Worm (Caenorhabditis elegans) whole organism, L3 larva: ENCODE data around the gene pqn-41.

ENCODE experiments used
- aly-2 ChIP-seq: fragments of 150-350 bp; optimal IDR thresholded peaks from 2 replicates; lab custom pipeline; 2014; ENCODE audit warnings: missing biosample characterization, missing genetic modification characterization
- ceh-28 ChIP-seq: fragments of 150-350 bp; optimal IDR thresholded peaks from 2 replicates; lab custom pipeline; 2014; ENCODE audit warnings: missing biosample characterization, missing genetic modification reagents, missing genetic modification characterization
- ceh-82 ChIP-seq: fragments of 150-350 bp; optimal IDR thresholded peaks from 2 replicates; lab custom pipeline; 2014; ENCODE audit warnings: missing biosample characterization, missing genetic modification characterization
- egl-27 ChIP-seq: sonication (generic microtip); optimal IDR thresholded peaks from 4 replicates; lab custom pipeline; 2017; ENCODE audit warnings: missing biosample characterization, missing genetic modification reagents, missing genetic modification characterization
- egl-5 ChIP-seq: fragments of 150-350 bp; optimal IDR thresholded peaks from 2 replicates; lab custom pipeline; 2017; ENCODE audit warnings: missing biosample characterization, missing genetic modification reagents, missing genetic modification characterization, inconsistent platforms
- elt-1 ChIP-seq: fragments of 150-350 bp; optimal IDR thresholded peaks from 2 replicates; lab custom pipeline; 2014; ENCODE audit warnings: missing biosample characterization, missing genetic modification characterization
- elt-3 ChIP-seq, 3 experiments: fragments of 150-350 bp in 1 of 3; sonication (generic microtip) in 2 of 3; optimal IDR thresholded peaks; 2 replicates in 2 of 3; 4 replicates in 1 of 3; lab custom pipeline; 2014 to 2017; ENCODE audit warnings: missing biosample characterization in 3 of 3, missing genetic modification characterization in 3 of 3
- fkh-10 ChIP-seq: sonication (generic microtip); optimal IDR thresholded peaks from 2 replicates; lab custom pipeline; 2017; ENCODE audit warnings: missing biosample characterization, missing genetic modification reagents, missing genetic modification characterization
- fkh-2 ChIP-seq: fragments of 150-350 bp; optimal IDR thresholded peaks from 2 replicates; lab custom pipeline; 2014; ENCODE audit warnings: missing biosample characterization, missing genetic modification reagents, missing genetic modification characterization
- fos-1 ChIP-seq: fragments of 150-350 bp; optimal IDR thresholded peaks from 2 replicates; lab custom pipeline; 2014; ENCODE audit warnings: missing biosample characterization, missing genetic modification characterization
- jun-1 ChIP-seq: fragments of 150-350 bp; optimal IDR thresholded peaks from 2 replicates; lab custom pipeline; 2014; ENCODE audit warnings: missing biosample characterization, missing genetic modification reagents, missing genetic modification characterization
- lin-15B ChIP-seq: fragments of 150-350 bp; optimal IDR thresholded peaks from 2 replicates; lab custom pipeline; 2014; ENCODE audit warnings: missing biosample characterization, missing genetic modification characterization
- lin-39 ChIP-seq: fragments of 150-350 bp; optimal IDR thresholded peaks from 2 replicates; lab custom pipeline; 2018; ENCODE audit warnings: missing biosample characterization, missing genetic modification reagents, missing genetic modification characterization
- mdl-1 ChIP-seq: fragments of 150-350 bp; optimal IDR thresholded peaks from 2 replicates; lab custom pipeline; 2014; ENCODE audit warnings: missing biosample characterization, missing genetic modification characterization
- mml-1 ChIP-seq: fragments of 150-350 bp; sonication (generic microtip); optimal IDR thresholded peaks from 3 replicates; lab custom pipeline; 2014; ENCODE audit warnings: missing biosample characterization, missing genetic modification characterization
- nfya-1 ChIP-seq: sonication (generic microtip); optimal IDR thresholded peaks from 2 replicates; lab custom pipeline; 2017; ENCODE audit warnings: missing genetic modification characterization, mild to moderate bottlenecking, missing compliant biosample characterization, antibody characterized with exemption, moderate library complexity; ENCODE audit not compliant: insufficient read depth
- nhr-12 ChIP-seq: fragments of 150-350 bp; optimal IDR thresholded peaks from 2 replicates; lab custom pipeline; 2014; ENCODE audit warnings: missing biosample characterization, missing genetic modification characterization
- nhr-23 ChIP-seq: fragments of 150-350 bp; optimal IDR thresholded peaks from 2 replicates; lab custom pipeline; 2014; ENCODE audit warnings: missing biosample characterization, missing genetic modification reagents, missing genetic modification characterization
- nhr-25 ChIP-seq: sonication (generic microtip); optimal IDR thresholded peaks from 2 replicates; lab custom pipeline; 2017; ENCODE audit warnings: missing biosample characterization, missing genetic modification characterization
- nhr-67 ChIP-seq: fragments of 150-350 bp; optimal IDR thresholded peaks from 2 replicates; lab custom pipeline; 2014; ENCODE audit warnings: missing biosample characterization, missing genetic modification characterization
- nhr-76 ChIP-seq: fragments of 150-350 bp; sonication (generic microtip); optimal IDR thresholded peaks from 5 replicates; lab custom pipeline; 2014; ENCODE audit warnings: missing biosample characterization, missing genetic modification characterization
- pqm-1 ChIP-seq: fragments of 150-350 bp; optimal IDR thresholded peaks from 2 replicates; lab custom pipeline; 2017; ENCODE audit warnings: missing biosample characterization, missing genetic modification characterization, inconsistent platforms
- sea-2 ChIP-seq: fragments of 150-350 bp; sonication (generic microtip); optimal IDR thresholded peaks from 4 replicates; lab custom pipeline; 2014; ENCODE audit warnings: missing biosample characterization, missing genetic modification reagents, missing genetic modification characterization
- skn-1 ChIP-seq: fragments of 150-350 bp; optimal IDR thresholded peaks from 2 replicates; lab custom pipeline; 2014; ENCODE audit warnings: missing biosample characterization, missing genetic modification characterization
- unc-39 ChIP-seq: sonication (generic microtip); optimal IDR thresholded peaks from 4 replicates; lab custom pipeline; 2017; ENCODE audit warnings: missing biosample characterization, missing genetic modification characterization
- unc-62 ChIP-seq: fragments of 150-350 bp; sonication (generic microtip); optimal IDR thresholded peaks from 4 replicates; lab custom pipeline; 2014; ENCODE audit warnings: missing biosample characterization, missing genetic modification reagents, missing genetic modification characterization

pqn-41 gene

DNA sequence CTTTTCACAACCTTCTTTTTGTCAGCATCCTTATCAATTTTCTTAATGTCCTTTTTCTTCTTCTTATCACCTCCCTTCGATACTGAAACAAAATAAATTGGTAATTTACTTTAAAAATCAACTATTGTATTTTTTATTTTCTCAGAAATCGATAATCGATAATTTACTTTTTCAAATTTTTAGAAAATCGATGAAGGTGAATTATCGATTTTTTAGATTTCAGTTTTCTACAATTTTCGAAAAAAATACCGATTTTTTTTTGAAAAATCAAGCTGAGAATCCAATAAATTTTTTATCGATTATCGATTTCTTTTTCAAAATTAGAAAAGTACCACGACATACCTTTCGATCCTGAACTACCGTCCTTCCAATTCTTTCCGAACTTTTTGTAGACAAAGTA, 23.1 kb upstream of the pqn-41 start:
- TF ChIP-seq ceh-28 (tag; lab: Kevin White, UChicago) = peak; percentile 88
- TF ChIP-seq pqm-1 (tag; lab: Kevin White, UChicago) = no peak

DNA sequence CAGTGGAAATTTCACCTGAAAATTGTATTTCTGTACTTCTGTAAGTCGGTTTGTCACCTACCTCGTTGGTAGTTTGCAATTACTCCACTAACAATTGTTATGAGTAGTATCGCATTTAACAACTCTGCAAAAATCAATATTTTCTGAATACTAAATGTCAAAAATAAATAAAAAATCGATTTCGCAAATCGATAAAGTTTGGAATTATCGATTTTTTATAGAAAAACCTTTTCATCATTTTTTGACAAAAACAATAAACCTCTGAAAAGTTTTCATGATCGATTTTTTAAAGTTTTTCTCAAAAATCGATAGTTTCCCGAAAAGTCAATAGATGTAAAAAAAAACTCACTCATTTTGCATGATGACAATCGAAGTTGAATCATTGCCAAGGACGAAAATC, 18.8 kb upstream of the pqn-41 start:
- peak; percentile 83 for TF ChIP-seq ceh-28 (tag; lab: Kevin White, UChicago)
- TF ChIP-seq mml-1 = no peak

DNA sequence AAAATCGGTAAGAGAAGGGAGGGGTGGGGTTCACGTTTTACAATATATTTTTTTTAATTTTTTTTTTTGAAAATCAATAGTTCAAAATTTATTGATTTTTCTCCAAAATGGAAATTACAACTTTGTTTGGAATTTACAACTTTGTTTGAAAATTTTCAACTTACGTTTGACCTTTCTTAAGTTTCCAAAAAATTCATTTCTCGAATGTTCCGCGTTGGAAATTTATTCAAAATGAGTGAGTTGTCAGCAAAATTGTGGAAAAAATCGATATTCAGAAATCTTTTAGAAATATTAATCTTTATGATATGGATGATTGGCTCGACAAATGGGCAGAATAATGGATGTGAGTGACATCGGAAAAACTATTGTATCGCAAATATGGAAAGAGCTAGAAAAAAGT, 18.4 kb upstream of the pqn-41 start, which contains the start of gene B0524.3:
Gene B0524.3 (plus strand): TSS at position 301 of the 400 bp plus-strand sequence.
- TF ChIP-seq nhr-25 (no peak), fkh-2 (no peak), fos-1 (tag; lab: Kevin White, UChicago) (no peak), jun-1 (no peak), nfya-1 (no peak), sea-2 (GFP tag; lab: Kevin White, UChicago) (no peak)

DNA sequence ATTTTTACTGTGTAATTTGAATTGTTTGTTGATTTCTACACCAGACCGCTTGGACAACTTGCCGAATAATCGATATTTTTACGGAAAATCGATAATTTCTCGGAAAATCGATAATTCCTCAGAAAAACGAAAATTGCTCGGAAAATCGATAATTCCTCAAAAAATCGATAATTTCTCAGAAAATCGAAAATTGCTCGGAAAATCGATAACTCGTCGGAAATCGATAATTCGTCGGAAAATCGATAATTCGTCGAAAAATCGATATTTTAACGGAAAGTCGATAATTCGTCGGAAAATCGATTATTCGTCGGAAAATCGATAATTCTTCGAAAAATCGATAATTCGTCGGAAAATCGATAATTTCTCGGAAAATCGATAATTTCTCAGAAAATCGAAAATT, 13.6 kb upstream of the pqn-41 start:
- peak; percentile 95 for TF ChIP-seq ceh-28 (tag; lab: Kevin White, UChicago)

DNA sequence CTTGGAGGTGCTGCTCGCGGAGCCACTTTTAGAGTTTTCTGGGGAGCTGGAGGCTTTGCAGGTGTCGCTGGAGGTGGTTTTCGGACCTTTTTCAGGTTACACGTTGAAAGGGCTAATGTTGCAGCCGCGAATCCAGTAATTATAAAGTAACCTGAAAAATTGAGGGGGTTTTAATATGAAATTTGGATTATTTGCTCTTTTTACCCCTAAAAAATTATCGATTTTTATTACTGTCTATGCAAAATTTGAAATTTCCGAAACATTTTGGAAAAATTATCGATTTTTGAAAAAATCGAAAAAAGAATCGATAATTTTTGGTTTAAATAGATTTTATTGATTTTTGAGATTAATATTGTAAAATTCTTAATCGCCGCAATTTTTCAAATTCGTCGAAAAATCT, 12.4 kb upstream of the pqn-41 start:
- TF ChIP-seq lin-15B (tag; lab: Kevin White, UChicago) (no peak), fkh-2 (no peak), mdl-1 (no peak), unc-62 (GFP tag; lab: Kevin White, UChicago) (no peak), nhr-76 (no peak), skn-1 (no peak), ceh-82 (tag; lab: Kevin White, UChicago) (no peak), elt-3 (tag; optimal IDR thresholded peaks at IDR 0.05; lab: Kevin White, UChicago) (no peak), aly-2 (tag; lab: Kevin White, UChicago) (no peak), nhr-12 (no peak)

DNA sequence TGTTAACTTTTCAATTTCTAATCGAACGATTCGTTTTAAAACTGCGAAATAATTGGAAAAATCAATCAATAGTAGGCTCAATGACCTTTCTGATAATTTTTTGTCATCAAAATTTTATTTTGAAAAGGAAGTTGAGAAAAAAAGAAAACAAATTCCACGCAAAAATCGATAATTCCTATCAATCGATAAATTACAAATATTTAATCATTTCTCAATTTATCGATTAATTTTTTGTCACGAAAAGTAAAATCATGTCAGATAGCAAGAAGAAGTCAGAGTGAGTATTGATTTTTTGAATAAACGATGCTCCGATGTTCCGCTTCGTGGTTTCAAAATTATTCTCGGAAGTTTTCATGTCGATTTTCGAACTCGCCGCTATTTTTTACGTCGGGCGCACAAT, 11.9 kb upstream of the pqn-41 start, which contains the start of the genes B0524.5 and B0524.2:
Gene B0524.5 (minus strand): TSS at position 40 of the 400 bp plus-strand sequence.
Gene B0524.2 (plus strand): TSS at position 207 of the 400 bp plus-strand sequence.
- TF ChIP-seq egl-5 (tag; lab: Kevin White, UChicago) (no peak), nhr-12 (no peak), lin-15B (tag; lab: Kevin White, UChicago) (no peak), fkh-10 (no peak), ceh-28 (tag; lab: Kevin White, UChicago) (peak; percentile 83)

DNA sequence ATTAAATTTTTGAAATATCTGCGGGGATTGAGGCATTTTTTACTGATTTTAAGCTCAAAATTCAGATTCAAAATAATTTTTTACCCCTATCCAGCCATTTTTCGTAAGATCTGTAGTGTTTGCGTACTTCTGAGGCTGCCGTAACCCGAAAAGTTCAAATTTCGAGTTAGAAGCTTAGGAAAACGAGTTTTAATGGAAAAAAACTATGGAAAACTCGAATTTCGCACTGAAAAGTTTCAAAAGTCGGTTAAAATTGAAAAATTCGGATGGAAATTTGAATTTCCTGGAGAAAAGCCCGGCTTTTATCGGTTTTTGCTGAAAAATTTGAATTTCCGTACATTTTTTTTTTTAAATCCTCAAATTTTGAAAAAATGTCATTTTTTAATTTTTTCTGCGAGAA, 1.8 kb upstream of the pqn-41 start:
- TF ChIP-seq nhr-67 (tag; lab: Kevin White, UChicago) (no peak), nhr-25 (no peak), unc-39 (tag; lab: Kevin White, UChicago) (no peak), nhr-23 (tag; lab: Kevin White, UChicago) (no peak), skn-1 (no peak)

DNA sequence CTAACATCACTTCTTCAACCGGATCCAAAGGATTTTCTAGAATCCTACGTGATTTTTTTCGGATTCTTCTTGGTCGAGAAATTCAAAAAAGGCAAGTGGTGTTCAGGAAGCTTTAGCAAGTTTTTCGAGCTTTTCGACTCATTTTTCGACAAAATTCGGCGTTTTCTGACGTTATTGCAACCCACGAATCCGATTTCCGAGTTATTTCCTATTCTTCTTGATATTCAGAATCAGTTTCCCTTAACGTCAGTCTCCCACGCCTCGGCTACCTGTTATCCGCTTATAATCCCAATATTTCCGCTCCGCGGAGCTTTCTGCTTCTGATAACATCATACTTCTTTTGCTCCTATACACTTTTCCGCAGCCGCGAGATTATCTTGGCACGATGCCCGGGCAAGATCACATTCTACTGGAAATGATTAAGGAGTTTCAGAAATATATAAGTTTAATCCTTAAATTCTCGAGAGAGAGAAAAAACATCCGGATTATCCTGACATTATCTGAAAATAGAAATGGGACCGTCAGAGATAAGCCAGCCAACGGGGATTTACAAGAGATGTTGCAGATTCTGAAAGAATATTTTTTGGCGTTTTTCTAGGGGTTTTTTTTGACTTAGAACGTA, 12.7 kb downstream of the pqn-41 start:
- TF ChIP-seq fkh-10 = no peak
- no peak for TF ChIP-seq egl-27 (tag; lab: Kevin White, UChicago)
- TF ChIP-seq pqm-1 (tag; lab: Kevin White, UChicago) = no peak
- no peak for TF ChIP-seq unc-62 (GFP tag; lab: Kevin White, UChicago)
- no peak for TF ChIP-seq elt-1 (tag; lab: Kevin White, UChicago)
- TF ChIP-seq aly-2 (tag; lab: Kevin White, UChicago) = no peak
- TF ChIP-seq lin-39 = no peak
